Worm (Caenorhabditis elegans): Measurements from ENCODE around the gene K12H4.6.

K12H4.6 gene

ce11 chrIII:8069206-8069605 is 26.5 kb upstream of the K12H4.6 start (continued):
- TF ChIP-seq Y48G9A.11 (GFP tag; IDR thresholded peaks at IDR 0.05) = 0 out of 2 replicates have a peak, but pooled peaks have one; percentile 28
- TF ChIP-seq daf-12 (tag; optimal IDR thresholded peaks at IDR 0.05) = no peak
- peak; percentile 50; the same call in 1 of the 2 replicates for TF ChIP-seq lim-7 (GFP tag; IDR thresholded peaks at IDR 0.05)
- TF ChIP-seq F37D6.2 (tag; optimal IDR thresholded peaks at IDR 0.05) = no peak
- TF ChIP-seq jun-1 (tag; optimal IDR thresholded peaks at IDR 0.05) = no peak
- TF ChIP-seq T20F7.1 (GFP tag; optimal IDR thresholded peaks at IDR 0.05) = no peak
- TF ChIP-seq pqm-1 (tag; optimal IDR thresholded peaks at IDR 0.05) = no peak
- peak; percentile 48; the same call in 1 of the 2 replicates for TF ChIP-seq egl-43 (GFP tag; IDR thresholded peaks at IDR 0.05)
- TF ChIP-seq nhr-77 (tag; optimal IDR thresholded peaks at IDR 0.05) = no peak
- no peak for TF ChIP-seq lin-1 (GFP tag; IDR thresholded peaks at IDR 0.05)
- TF ChIP-seq nhr-102 (tag; optimal IDR thresholded peaks at IDR 0.05) = no peak
- peak in 1 of 2 experiments; percentile 95 for TF ChIP-seq unc-62 (GFP tag; optimal IDR thresholded peaks at IDR 0.05 in 1 of 2)
- TF ChIP-seq unc-62 (tag; optimal IDR thresholded peaks at IDR 0.05) = no peak
- no peak for TF ChIP-seq ces-1 (GFP tag; optimal IDR thresholded peaks at IDR 0.05)
- TF ChIP-seq madf-5 (GFP tag; IDR thresholded peaks at IDR 0.05) = 0 out of 4 replicates have a peak, but pooled peaks have one; percentile 10 to 15
- no peak for TF ChIP-seq lin-29 (GFP tag; IDR thresholded peaks at IDR 0.05)
- TF ChIP-seq unc-39 (tag; optimal IDR thresholded peaks at IDR 0.05) = no peak
- TF ChIP-seq lin-38 (GFP tag; IDR thresholded peaks at IDR 0.05) = no peak
- no peak for TF ChIP-seq mdt-29 (GFP tag; IDR thresholded peaks at IDR 0.05)
- no peak for TF ChIP-seq sdz-12 (GFP tag; optimal IDR thresholded peaks at IDR 0.05)
- TF ChIP-seq zip-11 (GFP tag; IDR thresholded peaks at IDR 0.05) = no peak
- no peak for TF ChIP-seq nhr-111 (GFP tag; optimal IDR thresholded peaks at IDR 0.05)
- no peak for TF ChIP-seq nhr-76 (tag; optimal IDR thresholded peaks at IDR 0.05)

ce11 chrIII:8067798-8068197 is 25.1 kb upstream of the K12H4.6 start:
- no peak for TF ChIP-seq lin-29 (GFP tag; IDR thresholded peaks at IDR 0.05)
- peak; percentile 93 for TF ChIP-seq aha-1 (tag)

- no peak for TF ChIP-seq D1046.2 (GFP tag; IDR thresholded peaks at IDR 0.05)
- no peak for TF ChIP-seq dpl-1 (GFP tag; optimal IDR thresholded peaks at IDR 0.05)
- no peak for TF ChIP-seq madf-5 (GFP tag; IDR thresholded peaks at IDR 0.05)
- no peak for TF ChIP-seq ztf-7 (tag; optimal IDR thresholded peaks at IDR 0.05)
- TF ChIP-seq vab-7 (GFP tag; IDR thresholded peaks at IDR 0.05) = no peak
- no peak for TF ChIP-seq Y105C5A.15 (GFP tag; IDR thresholded peaks at IDR 0.05)
- no peak for TF ChIP-seq Y48G9A.11 (GFP tag; IDR thresholded peaks at IDR 0.05)
- no peak for TF ChIP-seq lsy-2 (tag; optimal IDR thresholded peaks at IDR 0.05)
- no peak for TF ChIP-seq duxl-1 (tag; optimal IDR thresholded peaks at IDR 0.05; ENCODE audit: poor library complexity)
Measured at ce11 chrIII:8066989-8067388, 24.3 kb upstream of the K12H4.6 start, which contains the start of gene pros-1. pros-1 (plus strand) TSS chrIII:8067289.

- TF ChIP-seq unc-62 (GFP tag; optimal IDR thresholded peaks at IDR 0.05 in 1 of 2) (no peak), unc-62 (tag; optimal IDR thresholded peaks at IDR 0.05) (no peak), mdt-29 (GFP tag; IDR thresholded peaks at IDR 0.05) (no peak)
Measured at ce11 chrIII:8065101-8065500, 22.4 kb upstream of the K12H4.6 start.

- TF ChIP-seq set-16 (GFP tag; IDR thresholded peaks at IDR 0.05) (no peak), unc-62 (GFP tag; optimal IDR thresholded peaks at IDR 0.05 in 1 of 2) (peak in 1 of 2 experiments; percentile 95), unc-62 (tag; optimal IDR thresholded peaks at IDR 0.05) (no peak), unc-39 (tag; optimal IDR thresholded peaks at IDR 0.05) (no peak)
Measured at ce11 chrIII:8063659-8064058, 21.0 kb upstream of the K12H4.6 start.

ce11 chrIII:8061114-8061513 is 18.4 kb upstream of the K12H4.6 start:
- TF ChIP-seq unc-62 (GFP tag; optimal IDR thresholded peaks at IDR 0.05 in 1 of 2) (peak in 1 of 2 experiments; percentile 96), unc-62 (tag; optimal IDR thresholded peaks at IDR 0.05) (no peak), ceh-28 (tag; optimal IDR thresholded peaks at IDR 0.05) (no peak), lsy-2 (tag; optimal IDR thresholded peaks at IDR 0.05) (no peak), mes-2 (tag; optimal IDR thresholded peaks at IDR 0.05; ENCODE audit: poor library complexity, severe bottlenecking) (no peak), vab-7 (GFP tag; IDR thresholded peaks at IDR 0.05) (no peak), duxl-1 (tag; optimal IDR thresholded peaks at IDR 0.05; ENCODE audit: poor library complexity) (no peak)
